Worm (Caenorhabditis elegans) whole organism, young adult: ENCODE data around the gene vap-2.

Experiments used
- K11D2.4 ChIP-seq: fragments of 200-800 bp; sonication (Bioruptor generic); IDR thresholded peaks from 2 replicates; pipeline ENCODE4 v1.3.6; 2022; ENCODE audit warnings: missing genetic modification reagents, missing genetic modification characterization, missing compliant biosample characterization
- attf-3 ChIP-seq: fragments of 200-800 bp; sonication (Bioruptor generic); conservative IDR thresholded peaks from 2 replicates; pipeline ENCODE4 v1.3.6; 2022; ENCODE audit warnings: missing genetic modification reagents, missing genetic modification characterization, missing compliant biosample characterization
- attf-6 ChIP-seq: fragments of 200-800 bp; sonication (Bioruptor generic); IDR thresholded peaks from 2 replicates; pipeline ENCODE4 v1.3.6; 2022; ENCODE audit warnings: missing genetic modification reagents, missing genetic modification characterization, missing compliant biosample characterization
- hmg-20 ChIP-seq: fragments of 200-800 bp; sonication (Bioruptor generic); IDR thresholded peaks from 2 replicates; pipeline ENCODE4 v1.3.6; 2022; ENCODE audit warnings: missing genetic modification reagents, missing genetic modification characterization, missing compliant biosample characterization
- hsf-1 ChIP-seq: fragments of 200-800 bp; sonication (Bioruptor generic); IDR thresholded peaks from 2 replicates; pipeline ENCODE4 v1.3.6; 2022; ENCODE audit warnings: missing genetic modification reagents, missing genetic modification characterization, missing compliant biosample characterization
- rec-8 ChIP-seq, 2 experiments: sonication (generic microtip); optimal IDR thresholded peaks; 2 replicates each; lab custom pipeline; 2016; ENCODE audit warnings: mild to moderate bottlenecking in 2 of 2, missing genetic modification characterization in 2 of 2, missing genetic modification reagents in 2 of 2, missing genotype in 2 of 2, missing biosample characterization in 1 of 2, missing compliant biosample characterization in 1 of 2, moderate library complexity in 1 of 2
- tlf-1 ChIP-seq: fragments of 200-800 bp; sonication (Bioruptor generic); optimal IDR thresholded peaks from 2 replicates; lab custom pipeline; 2018; ENCODE audit warnings: mild to moderate bottlenecking, missing genetic modification characterization, missing compliant biosample characterization
- unc-62 ChIP-seq: fragments of 150-350 bp; optimal IDR thresholded peaks from 2 replicates; lab custom pipeline; 2014; ENCODE audit warnings: missing biosample characterization, missing genetic modification reagents, missing genetic modification characterization

DNA sequence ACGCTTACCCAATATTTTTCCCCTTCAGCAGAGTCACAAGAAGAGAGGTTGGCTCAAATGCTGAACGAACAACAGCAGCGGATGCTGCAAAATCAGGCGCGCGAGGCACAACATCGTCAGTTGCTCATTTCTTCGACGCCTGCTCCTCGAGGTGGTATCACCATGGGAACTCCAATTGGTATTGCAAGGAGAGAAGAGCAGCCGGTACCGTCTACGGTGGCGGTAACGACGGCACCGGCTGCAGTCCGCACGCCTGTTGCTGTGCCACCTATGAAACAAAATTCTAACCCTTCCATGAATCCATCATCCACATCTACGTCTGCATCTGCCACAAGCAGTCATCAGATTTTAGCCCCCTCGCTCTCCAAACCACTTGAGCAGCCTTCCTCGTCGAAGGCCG is 17.5 kb downstream of the vap-2 start:
- TF ChIP-seq hsf-1 (no peak), rec-8 (tag; optimal IDR thresholded peaks at IDR 0.05; lab: Kevin White, UChicago) (no peak), attf-6 (no peak), tlf-1 (GFP tag; lab: Kevin White, UChicago) (no peak), K11D2.4 (GFP tag; lab: Robert Waterston, UW) (no peak), hmg-20 (GFP tag; lab: Robert Waterston, UW) (no peak), attf-3 (no peak), unc-62 (GFP tag; lab: Kevin White, UChicago) (no peak)
